Fruit fly (Drosophila melanogaster) whole organism, adult: Measurements from ENCODE around the gene CG6398.

ENCODE experiments used
- CG1620 ChIP-seq: fragments of 200-800 bp; sonication (Bioruptor generic); optimal IDR thresholded peaks from 2 replicates; lab custom pipeline; 2016; ENCODE audit warnings: missing biosample characterization, missing genetic modification characterization
- CG33017 ChIP-seq: fragments of 200-800 bp; sonication (Bioruptor generic); optimal IDR thresholded peaks from 2 replicates; lab custom pipeline; 2018; ENCODE audit warnings: missing biosample characterization, mild to moderate bottlenecking, missing genetic modification characterization, moderate library complexity
- Mnt ChIP-seq: fragments of 200-800 bp; sonication (Bioruptor generic); optimal IDR thresholded peaks from 2 replicates; lab custom pipeline; 2016; ENCODE audit warnings: missing biosample characterization, mild to moderate bottlenecking, missing genetic modification characterization

dm6 chrX:17790710-17791109 is 39.9 kb upstream of the CG6398 start, which contains the start of gene OdsH:
- no peak for TF ChIP-seq CG1620
- TF ChIP-seq Mnt (GFP tag; lab: Kevin White, UChicago): no peak
- TF ChIP-seq CG33017 (tag; lab: Kevin White, UChicago): no peak
